Worm (Caenorhabditis elegans) whole organism, young adult: Measurements from ENCODE around the gene Y54G2A.16.

ENCODE experiments used
- B0019.2 ChIP-seq: fragments of 200-800 bp; sonication (Bioruptor generic); conservative IDR thresholded peaks from 2 replicates; pipeline ENCODE4 v1.3.6; 2022; ENCODE audit warnings: missing genetic modification reagents, missing genetic modification characterization, missing compliant biosample characterization
- D2030.7 ChIP-seq: fragments of 200-800 bp; sonication (Bioruptor generic); IDR thresholded peaks from 2 replicates; pipeline ENCODE4 v1.3.6; 2022; ENCODE audit warnings: missing genetic modification reagents, missing genetic modification characterization, missing compliant biosample characterization
- F10E7.11 ChIP-seq: sonication (generic microtip); optimal IDR thresholded peaks from 2 replicates; lab custom pipeline; 2017; ENCODE audit warnings: mild to moderate bottlenecking, missing genetic modification characterization, moderate library complexity, missing compliant biosample characterization
- F22D6.2 ChIP-seq: sonication (generic microtip); optimal IDR thresholded peaks from 2 replicates; lab custom pipeline; 2016; ENCODE audit warnings: mild to moderate bottlenecking, missing genetic modification characterization, missing compliant biosample characterization
- F33H1.4 ChIP-seq: fragments of 200-800 bp; sonication (Bioruptor generic); IDR thresholded peaks from 2 replicates; pipeline ENCODE4 v1.3.6; 2022; ENCODE audit warnings: missing genetic modification reagents, missing genetic modification characterization, missing compliant biosample characterization
- F49E8.2 ChIP-seq: sonication (generic microtip); optimal IDR thresholded peaks from 3 replicates; lab custom pipeline; 2017; ENCODE audit warnings: missing genetic modification characterization, mild to moderate bottlenecking, missing compliant biosample characterization, antibody characterized with exemption, moderate library complexity; ENCODE audit not compliant: insufficient read depth
- F57A8.1 ChIP-seq: fragments of 200-800 bp; sonication (Bioruptor generic); optimal IDR thresholded peaks from 2 replicates; lab custom pipeline; 2018; ENCODE audit warnings: mild to moderate bottlenecking, missing genetic modification characterization, moderate library complexity, missing compliant biosample characterization
- T26A5.8 ChIP-seq: sonication (generic microtip); optimal IDR thresholded peaks from 2 replicates; lab custom pipeline; 2016; ENCODE audit warnings: missing genetic modification characterization, missing compliant biosample characterization
- Y79H2A.3 ChIP-seq: fragments of 200-800 bp; sonication (Bioruptor generic); conservative IDR thresholded peaks from 2 replicates; pipeline ENCODE4 v1.3.6; 2022; ENCODE audit warnings: missing genetic modification reagents, missing genetic modification characterization, missing compliant biosample characterization
- Y95B8A.8 ChIP-seq: fragments of 200-800 bp; sonication (Bioruptor generic); IDR thresholded peaks from 2 replicates; pipeline ENCODE4 v1.3.6; 2022; ENCODE audit warnings: missing genetic modification reagents, missing genetic modification characterization, missing compliant biosample characterization
- ZK185.1 ChIP-seq: sonication (generic microtip); optimal IDR thresholded peaks from 2 replicates; lab custom pipeline; 2016; ENCODE audit warnings: mild to moderate bottlenecking, missing genetic modification characterization, missing compliant biosample characterization; ENCODE audit not compliant: poor library complexity, severe bottlenecking
- aptf-2 ChIP-seq: fragments of 200-800 bp; sonication (Bioruptor generic); conservative IDR thresholded peaks from 2 replicates; pipeline ENCODE4 v1.3.6; 2022; ENCODE audit warnings: missing genetic modification reagents, missing genetic modification characterization, missing compliant biosample characterization
- atf-7 ChIP-seq: sonication (generic microtip); optimal IDR thresholded peaks from 2 replicates; lab custom pipeline; 2017; ENCODE audit warnings: mild to moderate bottlenecking, missing genetic modification characterization, missing compliant biosample characterization
- attf-3 ChIP-seq: fragments of 200-800 bp; sonication (Bioruptor generic); conservative IDR thresholded peaks from 2 replicates; pipeline ENCODE4 v1.3.6; 2022; ENCODE audit warnings: missing genetic modification reagents, missing genetic modification characterization, missing compliant biosample characterization
- attf-5 ChIP-seq: fragments of 200-800 bp; sonication (Bioruptor generic); optimal IDR thresholded peaks from 2 replicates; lab custom pipeline; 2018; ENCODE audit warnings: mild to moderate bottlenecking, missing genetic modification characterization, missing compliant biosample characterization
- ccch-3 ChIP-seq: fragments of 200-800 bp; sonication (Bioruptor generic); optimal IDR thresholded peaks from 2 replicates; lab custom pipeline; 2018; ENCODE audit warnings: mild to moderate bottlenecking, missing genetic modification characterization, missing compliant biosample characterization
- cebp-1 ChIP-seq, 2 experiments: fragments of 200-800 bp in 1 of 2; sonication (Bioruptor generic) in 1 of 2; sonication (generic microtip) in 1 of 2; IDR thresholded peaks in 1 of 2; optimal IDR thresholded peaks in 1 of 2; 2 replicates each; pipeline versions ENCODE4 v1.3.6 to Lab custom; 2017 to 2022; ENCODE audit warnings: missing compliant biosample characterization in 2 of 2, missing genetic modification characterization in 2 of 2, mild to moderate bottlenecking in 1 of 2, missing genetic modification reagents in 1 of 2, moderate library complexity in 1 of 2
- cebp-2 ChIP-seq: fragments of 200-800 bp; sonication (Bioruptor generic); IDR thresholded peaks from 2 replicates; pipeline ENCODE4 v1.3.6; 2022; ENCODE audit warnings: missing genetic modification characterization, missing compliant biosample characterization
- ceh-100 ChIP-seq: fragments of 200-800 bp; sonication (Bioruptor generic); IDR thresholded peaks from 2 replicates; pipeline ENCODE4 v1.3.6; 2022; ENCODE audit warnings: missing genetic modification reagents, missing genetic modification characterization, missing compliant biosample characterization
- ceh-40 ChIP-seq: fragments of 200-800 bp; sonication (Bioruptor generic); IDR thresholded peaks from 2 replicates; pipeline ENCODE4 v1.3.6; 2022; ENCODE audit warnings: missing genetic modification characterization, missing compliant biosample characterization
- ceh-79 ChIP-seq: sonication (generic microtip); optimal IDR thresholded peaks from 2 replicates; lab custom pipeline; 2017; ENCODE audit warnings: mild to moderate bottlenecking, missing genetic modification characterization, missing compliant biosample characterization
- ceh-91 ChIP-seq: fragments of 200-800 bp; sonication (Bioruptor generic); IDR thresholded peaks from 2 replicates; pipeline ENCODE4 v1.3.6; 2022; ENCODE audit warnings: missing genetic modification reagents, missing genetic modification characterization, missing compliant biosample characterization
- dox-1 ChIP-seq: fragments of 200-800 bp; sonication (Bioruptor generic); IDR thresholded peaks from 2 replicates; pipeline ENCODE4 v1.3.6; 2022; ENCODE audit warnings: missing genetic modification reagents, missing genetic modification characterization, missing compliant biosample characterization
- efl-1 ChIP-seq: fragments of 150-350 bp; optimal IDR thresholded peaks from 2 replicates; lab custom pipeline; 2014; ENCODE audit warnings: missing biosample characterization, missing genetic modification reagents, missing genetic modification characterization
- ets-4 ChIP-seq: fragments of 200-800 bp; sonication (Bioruptor generic); optimal IDR thresholded peaks from 2 replicates; lab custom pipeline; 2018; ENCODE audit warnings: mild to moderate bottlenecking, missing genetic modification characterization, missing compliant biosample characterization
- fkh-3 ChIP-seq: sonication (generic microtip); optimal IDR thresholded peaks from 2 replicates; lab custom pipeline; 2016; ENCODE audit warnings: mild to moderate bottlenecking, missing genetic modification characterization, missing compliant biosample characterization
- hsf-1 ChIP-seq: fragments of 200-800 bp; sonication (Bioruptor generic); IDR thresholded peaks from 2 replicates; pipeline ENCODE4 v1.3.6; 2022; ENCODE audit warnings: missing genetic modification reagents, missing genetic modification characterization, missing compliant biosample characterization
- let-607 ChIP-seq, 2 experiments: fragments of 200-800 bp in 1 of 2; sonication (Bioruptor generic) in 1 of 2; sonication (generic microtip) in 1 of 2; optimal IDR thresholded peaks; 2 replicates each; lab custom pipeline; 2016 to 2018; ENCODE audit warnings: mild to moderate bottlenecking in 2 of 2, missing compliant biosample characterization in 2 of 2, missing genetic modification characterization in 2 of 2, moderate library complexity in 2 of 2, missing genotype in 1 of 2
- lin-54 ChIP-seq: fragments of 200-800 bp; sonication (Bioruptor generic); optimal IDR thresholded peaks from 2 replicates; lab custom pipeline; 2018; ENCODE audit warnings: mild to moderate bottlenecking, missing genetic modification characterization, missing compliant biosample characterization
- lsl-1 ChIP-seq: fragments of 200-800 bp; sonication (Bioruptor generic); optimal IDR thresholded peaks from 2 replicates; lab custom pipeline; 2018; ENCODE audit warnings: mild to moderate bottlenecking, missing genetic modification characterization, moderate library complexity, missing compliant biosample characterization
- madf-10 ChIP-seq: sonication (generic microtip); optimal IDR thresholded peaks from 2 replicates; lab custom pipeline; 2016; ENCODE audit warnings: mild to moderate bottlenecking, missing genetic modification characterization, missing compliant biosample characterization
- madf-6 ChIP-seq: fragments of 200-800 bp; sonication (Bioruptor generic); IDR thresholded peaks from 2 replicates; pipeline ENCODE4 v1.3.6; 2022; ENCODE audit warnings: missing genetic modification reagents, missing genetic modification characterization, missing compliant biosample characterization
- madf-8 ChIP-seq: fragments of 200-800 bp; sonication (Bioruptor generic); conservative IDR thresholded peaks from 2 replicates; pipeline ENCODE4 v1.3.6; 2022; ENCODE audit warnings: missing genetic modification reagents, missing genetic modification characterization, missing compliant biosample characterization
- mes-4 ChIP-seq: sonication (generic microtip); optimal IDR thresholded peaks from 2 replicates; lab custom pipeline; 2016; ENCODE audit warnings: missing genotype, missing genetic modification characterization, missing compliant biosample characterization
- mxl-1 ChIP-seq: sonication (generic microtip); optimal IDR thresholded peaks from 2 replicates; lab custom pipeline; 2016; ENCODE audit warnings: missing genetic modification characterization, missing compliant biosample characterization
- nfyb-1 ChIP-seq: fragments of 200-800 bp; sonication (Bioruptor generic); IDR thresholded peaks from 2 replicates; pipeline ENCODE4 v1.3.6; 2022; ENCODE audit warnings: missing genetic modification reagents, missing genetic modification characterization, missing compliant biosample characterization
- nhr-179 ChIP-seq: sonication (generic microtip); optimal IDR thresholded peaks from 2 replicates; lab custom pipeline; 2016; ENCODE audit warnings: mild to moderate bottlenecking, missing genetic modification characterization, missing compliant biosample characterization
- rpc-1 ChIP-seq, 2 experiments: fragments of 150-350 bp in 1 of 2; sonication (generic microtip) in 1 of 2; optimal IDR thresholded peaks; 2 replicates each; lab custom pipeline; 2014 to 2018; ENCODE audit warnings: missing biosample characterization in 1 of 2, missing genetic modification characterization in 1 of 2, missing genetic modification reagents in 1 of 2, missing genotype in 1 of 2
- snpc-4 ChIP-seq, 5 experiments: fragments of 150-350 bp in 1 of 5; sonication (generic microtip) in 4 of 5; optimal IDR thresholded peaks; 2 replicates each; lab custom pipeline; 2014 to 2018; ENCODE audit warnings: missing genetic modification characterization in 5 of 5, missing biosample characterization in 3 of 5, antibody characterized with exemption in 2 of 5, mild to moderate bottlenecking in 2 of 5, missing compliant biosample characterization in 2 of 5, missing genotype in 2 of 5, moderate library complexity in 2 of 5, missing genetic modification reagents in 1 of 5
- sptf-2 ChIP-seq: fragments of 200-800 bp; sonication (Bioruptor generic); optimal IDR thresholded peaks from 2 replicates; lab custom pipeline; 2018; ENCODE audit warnings: mild to moderate bottlenecking, missing genetic modification characterization, missing compliant biosample characterization
- tlf-1 ChIP-seq: fragments of 200-800 bp; sonication (Bioruptor generic); optimal IDR thresholded peaks from 2 replicates; lab custom pipeline; 2018; ENCODE audit warnings: mild to moderate bottlenecking, missing genetic modification characterization, missing compliant biosample characterization
- xnd-1 ChIP-seq: sonication (generic microtip); optimal IDR thresholded peaks from 2 replicates; lab custom pipeline; 2016; ENCODE audit warnings: missing genotype, missing genetic modification reagents, missing genetic modification characterization, missing compliant biosample characterization
- ztf-26 ChIP-seq: sonication (generic microtip); optimal IDR thresholded peaks from 2 replicates; lab custom pipeline; 2017; ENCODE audit warnings: missing genetic modification characterization, missing compliant biosample characterization
- ztf-28 ChIP-seq: fragments of 200-800 bp; sonication (Bioruptor generic); IDR thresholded peaks from 2 replicates; pipeline ENCODE4 v1.3.6; 2022; ENCODE audit warnings: missing genetic modification reagents, missing genetic modification characterization, missing compliant biosample characterization

The Y54G2A.16 gene

DNA sequence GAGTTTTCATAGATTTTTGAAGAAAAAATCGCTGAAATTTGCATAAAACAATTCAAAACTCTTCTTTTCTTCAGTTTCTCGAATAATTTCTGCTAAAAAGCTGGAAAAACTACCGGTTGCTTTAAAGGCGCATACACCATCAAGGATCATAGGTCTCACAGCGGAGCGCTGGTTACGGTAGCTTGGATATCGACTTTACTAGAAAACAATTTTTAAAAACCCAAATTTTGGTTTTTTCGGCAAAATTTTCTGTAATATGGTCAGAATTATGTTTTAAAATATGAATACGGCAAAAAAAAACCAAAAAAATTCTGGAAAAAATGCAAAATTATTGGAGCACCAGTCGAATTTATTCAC, 28.8 kb upstream of the Y54G2A.16 start:
- TF ChIP-seq snpc-4 (GFP tag; optimal IDR thresholded peaks at IDR 0.05; lab: Kevin White, UChicago) (no peak), snpc-4 (tag; optimal IDR thresholded peaks at IDR 0.05; lab: Kevin White, UChicago) (no peak), efl-1 (GFP tag; lab: Kevin White, UChicago) (peak; percentile 18), sptf-2 (GFP tag; lab: Kevin White, UChicago) (no peak), T26A5.8 (tag; lab: Kevin White, UChicago) (no peak), hsf-1 (GFP tag; lab: Robert Waterston, UW) (no peak), F33H1.4 (GFP tag; lab: Robert Waterston, UW) (peak; percentile 84), F10E7.11 (tag; lab: Kevin White, UChicago) (no peak), madf-8 (GFP tag; lab: Robert Waterston, UW) (peak; percentile 26; the same call in 1 of the 2 replicates), nhr-179 (no peak), madf-6 (GFP tag; lab: Robert Waterston, UW) (peak; percentile 75), xnd-1 (peak; percentile 3), ceh-40 (no peak), ceh-91 (0 out of 2 replicates have a peak, but pooled peaks have one; percentile 27), fkh-3 (tag; lab: Kevin White, UChicago) (no peak), D2030.7 (GFP tag; lab: Robert Waterston, UW) (peak; percentile 62), F57A8.1 (no peak), lsl-1 (peak; percentile 91), ceh-100 (GFP tag; lab: Robert Waterston, UW) (no peak), ztf-26 (no peak), ZK185.1 (tag; lab: Kevin White, UChicago) (no peak)

DNA sequence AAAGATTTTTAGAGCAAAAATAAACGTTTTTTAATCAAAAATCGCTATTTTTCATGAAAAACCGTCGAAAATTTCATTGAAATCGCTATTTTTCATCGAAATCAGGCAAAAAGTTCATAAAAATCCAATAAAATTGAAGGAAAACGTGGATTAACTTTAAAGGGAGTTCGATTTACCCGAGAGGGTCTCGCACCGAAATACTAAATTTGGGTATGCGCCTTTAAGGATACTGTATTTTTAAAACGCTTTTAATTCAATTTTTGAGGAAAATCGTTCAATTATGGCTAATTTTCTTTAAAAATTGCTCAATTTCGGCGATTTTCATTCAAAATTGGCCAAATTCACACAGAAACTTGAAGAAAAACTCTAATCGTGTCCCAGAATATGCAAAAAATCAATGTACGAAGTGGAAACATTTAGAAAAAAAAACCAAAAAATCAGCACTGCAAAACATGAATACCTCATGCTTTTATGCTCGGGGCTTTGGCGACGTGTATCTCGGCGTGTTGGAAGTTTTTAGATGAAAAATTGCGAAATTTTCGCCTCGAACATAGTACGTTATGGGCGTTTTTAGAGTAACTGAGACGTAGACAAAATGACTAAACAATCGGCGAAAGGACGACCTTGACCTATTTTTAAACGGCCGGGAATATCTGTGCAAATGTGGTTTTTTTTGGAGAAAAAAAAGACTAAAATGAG, 28.3 kb upstream of the Y54G2A.16 start:
- TF ChIP-seq mes-4 (tag; lab: Kevin White, UChicago) (no peak), F33H1.4 (GFP tag; lab: Robert Waterston, UW) (peak; percentile 87), aptf-2 (GFP tag; lab: Robert Waterston, UW) (no peak), ets-4 (GFP tag; lab: Kevin White, UChicago) (no peak), attf-5 (no peak), let-607 (tag; optimal IDR thresholded peaks at IDR 0.05; lab: Kevin White, UChicago) (peak; percentile 83 to 84), madf-6 (GFP tag; lab: Robert Waterston, UW) (peak; percentile 72), lsl-1 (peak; percentile 77), atf-7 (tag; lab: Kevin White, UChicago) (no peak), B0019.2 (GFP tag; lab: Robert Waterston, UW) (no peak), Y95B8A.8 (GFP tag; lab: Robert Waterston, UW) (no peak), mxl-1 (no peak), Y79H2A.3 (GFP tag; lab: Robert Waterston, UW) (no peak), F49E8.2 (tag; lab: Kevin White, UChicago) (peak; percentile 28), dox-1 (no peak), ceh-79 (tag; lab: Kevin White, UChicago) (no peak), nfyb-1 (GFP tag; lab: Robert Waterston, UW) (no peak), cebp-1 (GFP tag; IDR thresholded peaks at IDR 0.05; lab: Robert Waterston, UW) (no peak), cebp-1 (tag; optimal IDR thresholded peaks at IDR 0.05; lab: Kevin White, UChicago) (peak; percentile 83), D2030.7 (GFP tag; lab: Robert Waterston, UW) (peak; percentile 56), cebp-2 (GFP tag; lab: Robert Waterston, UW) (no peak), madf-10 (tag; lab: Kevin White, UChicago) (no peak), ceh-40 (no peak), F22D6.2 (tag; lab: Kevin White, UChicago) (no peak), attf-3 (GFP tag; lab: Robert Waterston, UW) (no peak), efl-1 (GFP tag; lab: Kevin White, UChicago) (peak; percentile 3), ccch-3 (GFP tag; lab: Kevin White, UChicago) (no peak), lin-54 (GFP tag; lab: Kevin White, UChicago) (no peak), tlf-1 (no peak), xnd-1 (peak; percentile 40), ztf-28 (0 out of 2 replicates have a peak, but pooled peaks have one; percentile 33), rpc-1 (optimal IDR thresholded peaks at IDR 0.05; lab: Kevin White, UChicago) (no peak), rpc-1 (tag; optimal IDR thresholded peaks at IDR 0.05; lab: Kevin White, UChicago) (no peak)
